Worm (Caenorhabditis elegans) whole organism, late embryonic: Measurements from ENCODE around the gene C10B5.1.

Source experiments
- F13H6.1 ChIP-seq: sonication (generic microtip); optimal IDR thresholded peaks from 2 replicates; lab custom pipeline; 2016; ENCODE audit warnings: missing genetic modification characterization, missing compliant biosample characterization
- K02D7.2 ChIP-seq: sonication (generic microtip); optimal IDR thresholded peaks from 2 replicates; lab custom pipeline; 2017; ENCODE audit warnings: mild to moderate bottlenecking, missing genetic modification characterization, missing compliant biosample characterization
- K09A11.1 ChIP-seq: sonication (generic microtip); optimal IDR thresholded peaks from 2 replicates; lab custom pipeline; 2017; ENCODE audit warnings: antibody characterized with exemption, mild to moderate bottlenecking, missing genetic modification characterization, missing compliant biosample characterization; ENCODE audit not compliant: insufficient read depth
- Y22D7AL.16 ChIP-seq: sonication (generic microtip); optimal IDR thresholded peaks from 2 replicates; lab custom pipeline; 2016; ENCODE audit warnings: missing genetic modification characterization, missing compliant biosample characterization
- ama-1 ChIP-seq: fragments of 150-350 bp; optimal IDR thresholded peaks from 2 replicates; lab custom pipeline; 2014
- ceh-19 ChIP-seq: fragments of 200-800 bp; sonication (Bioruptor generic); optimal IDR thresholded peaks from 2 replicates; lab custom pipeline; 2018; ENCODE audit warnings: mild to moderate bottlenecking, missing genetic modification characterization, missing compliant biosample characterization
- ceh-6 ChIP-seq: fragments of 200-800 bp; sonication (Bioruptor generic); optimal IDR thresholded peaks from 2 replicates; lab custom pipeline; 2018; ENCODE audit warnings: mild to moderate bottlenecking, missing genetic modification characterization, missing compliant biosample characterization
- ceh-9 ChIP-seq: sonication (generic microtip); optimal IDR thresholded peaks from 2 replicates; lab custom pipeline; 2016; ENCODE audit warnings: mild to moderate bottlenecking, missing genetic modification characterization, inconsistent platforms, missing compliant biosample characterization
- che-1 ChIP-seq: sonication (generic microtip); optimal IDR thresholded peaks from 2 replicates; lab custom pipeline; 2016; ENCODE audit warnings: mild to moderate bottlenecking, missing genetic modification characterization, missing compliant biosample characterization
- dmd-4 ChIP-seq: sonication (generic microtip); optimal IDR thresholded peaks from 2 replicates; lab custom pipeline; 2016; ENCODE audit warnings: borderline replicate concordance, missing genetic modification characterization, missing compliant biosample characterization
- elt-2 ChIP-seq: sonication (generic microtip); optimal IDR thresholded peaks from 2 replicates; lab custom pipeline; 2016; ENCODE audit warnings: missing genetic modification reagents, missing genetic modification characterization, missing compliant biosample characterization
- ets-4 ChIP-seq: sonication (generic microtip); optimal IDR thresholded peaks from 2 replicates; lab custom pipeline; 2016; ENCODE audit warnings: missing genetic modification characterization, missing compliant biosample characterization
- eyg-1 ChIP-seq: sonication (generic microtip); optimal IDR thresholded peaks from 2 replicates; lab custom pipeline; 2016; ENCODE audit warnings: missing genotype, missing genetic modification characterization, missing compliant biosample characterization
- fkh-6 ChIP-seq: sonication (generic microtip); optimal IDR thresholded peaks from 2 replicates; lab custom pipeline; 2016; ENCODE audit warnings: missing genetic modification characterization, missing compliant biosample characterization
- gmeb-2 ChIP-seq: sonication (generic microtip); optimal IDR thresholded peaks from 2 replicates; lab custom pipeline; 2016; ENCODE audit warnings: missing genetic modification characterization, inconsistent platforms, missing compliant biosample characterization
- hlh-13 ChIP-seq: fragments of 200-800 bp; sonication (Bioruptor generic); optimal IDR thresholded peaks from 2 replicates; lab custom pipeline; 2018; ENCODE audit warnings: mild to moderate bottlenecking, missing genetic modification characterization, missing compliant biosample characterization
- hlh-15 ChIP-seq: sonication (generic microtip); optimal IDR thresholded peaks from 2 replicates; lab custom pipeline; 2016; ENCODE audit warnings: missing genetic modification characterization, missing compliant biosample characterization
- hlh-30 ChIP-seq: sonication (generic microtip); optimal IDR thresholded peaks from 2 replicates; lab custom pipeline; 2017; ENCODE audit warnings: antibody characterized with exemption, missing genetic modification characterization, missing compliant biosample characterization; ENCODE audit not compliant: insufficient read depth
- hlh-8 ChIP-seq: sonication (generic microtip); optimal IDR thresholded peaks from 2 replicates; lab custom pipeline; 2016; ENCODE audit warnings: missing genotype, missing genetic modification characterization, missing compliant biosample characterization
- lim-6 ChIP-seq: sonication (generic microtip); optimal IDR thresholded peaks from 2 replicates; lab custom pipeline; 2016; ENCODE audit warnings: missing genetic modification characterization, missing compliant biosample characterization
- lin-11 ChIP-seq: fragments of 200-800 bp; sonication (Bioruptor generic); optimal IDR thresholded peaks from 2 replicates; lab custom pipeline; 2018; ENCODE audit warnings: mild to moderate bottlenecking, missing genetic modification characterization, missing compliant biosample characterization
- madf-2 ChIP-seq: sonication (generic microtip); optimal IDR thresholded peaks from 2 replicates; lab custom pipeline; 2017; ENCODE audit warnings: missing genetic modification characterization, missing compliant biosample characterization
- nfya-1 ChIP-seq: sonication (generic microtip); optimal IDR thresholded peaks from 2 replicates; lab custom pipeline; 2017; ENCODE audit warnings: missing genetic modification characterization, mild to moderate bottlenecking, missing compliant biosample characterization, antibody characterized with exemption, moderate library complexity
- nhr-232 ChIP-seq: sonication (generic microtip); optimal IDR thresholded peaks from 2 replicates; lab custom pipeline; 2016; ENCODE audit warnings: missing genetic modification characterization, missing compliant biosample characterization
- pag-3 ChIP-seq: sonication (generic microtip); optimal IDR thresholded peaks from 2 replicates; lab custom pipeline; 2016; ENCODE audit warnings: missing compliant biosample characterization, missing genetic modification characterization, borderline replicate concordance
- pat-9 ChIP-seq: fragments of 200-800 bp; sonication (Bioruptor generic); optimal IDR thresholded peaks from 2 replicates; lab custom pipeline; 2018; ENCODE audit warnings: mild to moderate bottlenecking, missing genetic modification characterization, moderate library complexity, missing compliant biosample characterization
- pax-1 ChIP-seq: fragments of 150-350 bp; optimal IDR thresholded peaks from 2 replicates; lab custom pipeline; 2014; ENCODE audit warnings: missing biosample characterization, missing genetic modification characterization
- pha-4 ChIP-seq: fragments of 150-350 bp; optimal IDR thresholded peaks from 2 replicates; lab custom pipeline; 2018; ENCODE audit warnings: missing biosample characterization, missing genetic modification reagents, missing genetic modification characterization
- pqm-1 ChIP-seq: sonication (generic microtip); optimal IDR thresholded peaks from 2 replicates; lab custom pipeline; 2016; ENCODE audit warnings: missing genetic modification characterization, missing compliant biosample characterization
- ref-2 ChIP-seq: sonication (generic microtip); optimal IDR thresholded peaks from 2 replicates; lab custom pipeline; 2016; ENCODE audit warnings: missing genetic modification characterization, missing compliant biosample characterization
- rnt-1 ChIP-seq: sonication (generic microtip); optimal IDR thresholded peaks from 2 replicates; lab custom pipeline; 2016; ENCODE audit warnings: missing genetic modification characterization, missing compliant biosample characterization
- sdc-2 ChIP-seq: sonication (generic microtip); optimal IDR thresholded peaks from 2 replicates; lab custom pipeline; 2016; ENCODE audit warnings: missing genotype, missing genetic modification characterization, missing compliant biosample characterization
- sox-2 ChIP-seq: fragments of 200-800 bp; sonication (Bioruptor generic); IDR thresholded peaks from 2 replicates; pipeline ENCODE4 v1.3.6; 2022; ENCODE audit warnings: missing genetic modification reagents, missing genetic modification characterization, missing compliant biosample characterization
- sox-4 ChIP-seq: sonication (generic microtip); optimal IDR thresholded peaks from 2 replicates; lab custom pipeline; 2017; ENCODE audit warnings: mild to moderate bottlenecking, missing genetic modification characterization, inconsistent platforms, missing compliant biosample characterization
- tbx-2 ChIP-seq: sonication (generic microtip); optimal IDR thresholded peaks from 2 replicates; lab custom pipeline; 2016; ENCODE audit warnings: missing genetic modification characterization, missing compliant biosample characterization
- tbx-7 ChIP-seq: sonication (generic microtip); optimal IDR thresholded peaks from 2 replicates; lab custom pipeline; 2016; ENCODE audit warnings: missing genotype, missing genetic modification characterization, missing compliant biosample characterization
- unc-42 ChIP-seq: sonication (generic microtip); optimal IDR thresholded peaks from 2 replicates; lab custom pipeline; 2016; ENCODE audit warnings: missing genotype, missing genetic modification characterization, missing compliant biosample characterization
- unc-55 ChIP-seq: sonication (generic microtip); optimal IDR thresholded peaks from 2 replicates; lab custom pipeline; 2017; ENCODE audit warnings: missing biosample characterization, missing genetic modification reagents, missing genetic modification characterization
- unc-86 ChIP-seq: sonication (generic microtip); optimal IDR thresholded peaks from 2 replicates; lab custom pipeline; 2016; ENCODE audit warnings: missing genetic modification characterization, missing compliant biosample characterization
- zip-5 ChIP-seq: sonication (generic microtip); optimal IDR thresholded peaks from 2 replicates; lab custom pipeline; 2016; ENCODE audit warnings: missing genetic modification characterization, missing compliant biosample characterization
- ztf-16 ChIP-seq: sonication (generic microtip); optimal IDR thresholded peaks from 2 replicates; lab custom pipeline; 2017; ENCODE audit warnings: missing genetic modification characterization, missing compliant biosample characterization

C10B5.1 gene

DNA sequence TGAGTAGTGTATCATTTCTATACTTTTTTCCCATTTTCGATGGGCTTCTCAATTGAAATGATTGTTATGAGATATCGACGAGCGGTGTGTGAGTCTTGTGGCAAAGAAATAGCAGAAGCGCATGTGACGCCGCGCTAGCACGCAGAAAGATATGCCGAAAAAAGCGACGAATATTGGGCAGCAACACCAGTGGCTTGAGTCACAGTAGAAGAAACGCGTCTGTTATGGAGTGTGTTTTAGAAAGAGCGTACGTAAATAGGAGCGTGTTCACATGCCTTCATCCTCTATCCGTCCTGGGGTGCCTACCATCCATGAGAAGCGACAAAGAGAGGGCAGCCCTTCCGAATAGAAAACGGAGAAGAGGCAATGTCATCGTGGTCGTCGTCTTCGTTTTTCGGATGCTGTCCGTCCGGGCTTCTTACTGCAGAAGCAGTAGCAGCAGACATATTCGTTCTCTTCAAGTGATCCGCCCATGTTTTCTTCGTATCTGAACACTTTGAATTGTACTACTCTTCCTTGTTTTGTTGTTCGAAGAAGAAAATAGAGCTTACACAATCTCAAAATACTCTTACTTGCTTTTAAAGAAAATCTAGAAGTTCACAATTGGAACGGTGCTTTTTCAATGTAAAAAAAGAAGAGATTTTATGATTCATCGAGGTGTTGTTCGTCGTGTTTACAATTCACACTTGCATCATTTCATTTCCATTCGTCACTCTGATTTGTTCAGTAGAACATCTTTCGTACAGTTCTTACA lies 28.9 kb downstream of the C10B5.1 start:
- TF ChIP-seq ref-2 (tag; lab: Kevin White, UChicago), result peak; percentile 4
- no peak for TF ChIP-seq lin-11

DNA sequence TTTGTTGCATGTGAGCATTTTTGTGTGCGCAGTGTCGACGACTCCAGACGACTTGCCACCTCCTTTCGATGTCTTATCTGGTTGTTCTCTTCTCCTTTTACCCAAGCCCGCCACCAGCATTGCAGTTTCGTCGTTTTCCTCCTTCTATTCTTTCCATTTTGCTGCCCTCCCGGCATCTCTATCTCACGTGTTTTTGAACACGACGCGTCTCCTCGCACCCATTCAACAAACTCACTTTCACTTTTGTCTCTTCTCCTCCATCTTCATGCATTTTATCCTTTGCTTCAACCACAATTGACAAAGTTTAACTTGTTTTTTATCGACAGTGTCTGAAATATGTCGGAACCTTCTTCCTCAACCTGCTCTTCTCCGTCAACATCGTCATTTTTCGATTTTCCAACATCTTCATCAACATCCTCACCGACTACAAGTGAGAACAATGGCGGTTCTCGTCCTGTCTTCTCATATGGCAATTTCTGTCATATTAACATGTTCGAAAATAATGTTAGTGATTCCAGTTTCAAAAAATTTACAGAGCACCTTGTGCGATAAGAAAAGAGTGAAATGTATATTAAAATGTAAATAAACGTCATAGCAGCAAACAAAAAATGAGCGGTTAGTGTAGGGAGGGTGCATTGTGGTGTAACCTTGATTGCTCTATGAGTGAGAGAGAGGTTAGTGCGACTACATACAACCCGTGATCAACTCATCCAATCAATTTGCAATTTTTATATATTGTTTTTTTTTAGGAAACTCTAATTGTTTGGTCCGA lies 29.8 kb downstream of the C10B5.1 start, which contains the start of gene fip-4:
TSS of gene fip-4 (minus strand) at position 636 of the 772 bp plus-strand sequence.
- TF ChIP-seq unc-42 (tag; lab: Kevin White, UChicago), result peak; percentile 1
- TF ChIP-seq K09A11.1 (tag; lab: Kevin White, UChicago), result no peak
- TF ChIP-seq, all 69 proteins: peak for 1

ce11 chrV:8615711-8616110 lies 34.6 kb downstream of the C10B5.1 start:
- TF ChIP-seq pqm-1 (tag; lab: Kevin White, UChicago) (no peak), che-1 (no peak), tbx-2 (tag; lab: Kevin White, UChicago) (no peak), F13H6.1 (tag; lab: Kevin White, UChicago) (no peak), ets-4 (tag; lab: Kevin White, UChicago) (no peak), hlh-8 (tag; lab: Kevin White, UChicago) (no peak), gmeb-2 (no peak), Y22D7AL.16 (tag; lab: Kevin White, UChicago) (no peak), K02D7.2 (no peak), sox-4 (tag; lab: Kevin White, UChicago) (no peak), ama-1 (lab: Kevin White, UChicago) (no peak), nfya-1 (tag; lab: Kevin White, UChicago) (no peak), lim-6 (no peak), pax-1 (tag; lab: Kevin White, UChicago) (no peak), pag-3 (tag; lab: Kevin White, UChicago) (no peak), ceh-6 (GFP tag; lab: Kevin White, UChicago) (no peak)

DNA sequence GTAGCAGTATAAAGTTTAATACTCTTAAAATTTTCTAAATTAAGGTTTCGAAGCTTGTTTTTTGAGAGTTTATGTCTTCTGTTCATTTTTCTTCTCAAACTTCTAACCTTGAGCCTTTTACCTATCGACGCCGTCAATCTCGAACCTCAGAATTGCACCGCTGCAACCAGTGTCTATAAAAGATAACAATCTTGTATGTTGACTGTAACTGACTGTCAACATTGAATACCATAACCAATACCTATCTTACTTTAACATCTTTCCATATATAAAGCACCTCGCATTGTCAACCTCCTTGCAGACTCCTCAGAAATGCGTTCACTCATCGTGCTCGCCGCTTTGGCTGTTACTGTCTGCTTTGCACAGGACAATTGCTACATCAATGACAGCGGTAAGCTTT lies 37.7 kb downstream of the C10B5.1 start, which contains the start of gene grd-5:
TSS of gene grd-5 (plus strand) at position 295 of the 400 bp plus-strand sequence.
- TF ChIP-seq che-1 (no peak), ceh-9 (tag; lab: Kevin White, UChicago) (no peak), hlh-8 (tag; lab: Kevin White, UChicago) (no peak), sdc-2 (tag; lab: Kevin White, UChicago) (no peak), zip-5 (tag; lab: Kevin White, UChicago) (no peak), dmd-4 (tag; lab: Kevin White, UChicago) (no peak), tbx-7 (no peak), sox-2 (GFP tag; lab: Robert Waterston, UW) (no peak), gmeb-2 (no peak)

DNA sequence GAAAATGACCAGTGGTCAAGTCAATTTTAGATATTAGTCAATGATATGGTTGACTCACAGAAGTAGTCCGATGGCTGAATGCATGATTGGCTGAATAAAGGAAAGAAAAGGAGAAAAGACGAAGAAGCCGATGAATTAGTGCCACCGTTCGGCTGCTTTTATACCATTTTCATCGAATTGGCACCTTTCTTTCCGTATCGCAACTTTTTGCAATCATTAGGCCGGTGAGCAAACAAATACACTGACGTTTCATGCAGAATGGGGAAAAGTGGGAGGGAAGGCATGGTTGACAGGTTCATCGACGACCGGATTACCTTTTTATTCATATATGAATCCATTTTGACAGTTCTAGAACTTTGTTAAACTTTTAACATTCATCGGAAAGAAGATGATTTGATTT lies 40.2 kb downstream of the C10B5.1 start, which contains the start of gene idpc-2:
TSS of gene idpc-2 (minus strand) at position 101 of the 400 bp plus-strand sequence.
- TF ChIP-seq hlh-13, result no peak
- no peak for TF ChIP-seq unc-55 (GFP tag; lab: Kevin White, UChicago)
- no peak for TF ChIP-seq ets-4 (tag; lab: Kevin White, UChicago)
- TF ChIP-seq eyg-1 (tag; lab: Kevin White, UChicago), result no peak
- TF ChIP-seq ref-2 (tag; lab: Kevin White, UChicago), result no peak
- no peak for TF ChIP-seq fkh-6 (tag; lab: Kevin White, UChicago)
- no peak for TF ChIP-seq hlh-30
- no peak for TF ChIP-seq pat-9 (tag; lab: Kevin White, UChicago)
- no peak for TF ChIP-seq tbx-7
- no peak for TF ChIP-seq ztf-16 (tag; lab: Kevin White, UChicago)
- no peak for TF ChIP-seq pha-4
- no peak for TF ChIP-seq hlh-8 (tag; lab: Kevin White, UChicago)
- TF ChIP-seq pax-1 (tag; lab: Kevin White, UChicago), result no peak
- TF ChIP-seq unc-86 (tag; lab: Kevin White, UChicago), result no peak
- TF ChIP-seq elt-2 (tag; lab: Kevin White, UChicago), result no peak
- no peak for TF ChIP-seq nhr-232 (tag; lab: Kevin White, UChicago)
- TF ChIP-seq ceh-19 (GFP tag; lab: Kevin White, UChicago), result no peak
- TF ChIP-seq madf-2 (tag; lab: Kevin White, UChicago), result no peak
- no peak for TF ChIP-seq hlh-15
- no peak for TF ChIP-seq rnt-1 (tag; lab: Kevin White, UChicago)
